Worm (Caenorhabditis elegans) whole organism, L1 larva: ENCODE data around the gene R07C12.3.

Experiments
- C04F5.9 ChIP-seq: sonication (generic microtip); optimal IDR thresholded peaks from 2 replicates; lab custom pipeline; 2016; ENCODE audit warnings: missing genetic modification characterization, missing compliant biosample characterization
- C16A3.4 ChIP-seq: fragments of 150-350 bp; optimal IDR thresholded peaks from 2 replicates; lab custom pipeline; 2014; ENCODE audit warnings: missing biosample characterization, missing genetic modification characterization
- C34B4.2 ChIP-seq: sonication (generic microtip); optimal IDR thresholded peaks from 2 replicates; lab custom pipeline; 2017; ENCODE audit warnings: mild to moderate bottlenecking, missing genetic modification characterization, missing compliant biosample characterization
- Y116A8C.19 ChIP-seq: sonication (generic microtip); optimal IDR thresholded peaks from 2 replicates; lab custom pipeline; 2016; ENCODE audit warnings: missing compliant biosample characterization, missing genetic modification characterization, borderline replicate concordance
- aha-1 ChIP-seq: fragments of 150-350 bp; optimal IDR thresholded peaks from 2 replicates; lab custom pipeline; 2014; ENCODE audit warnings: missing biosample characterization, missing genetic modification characterization
- alr-1 ChIP-seq: fragments of 200-800 bp; sonication (Bioruptor generic); optimal IDR thresholded peaks from 2 replicates; lab custom pipeline; 2018; ENCODE audit warnings: borderline replicate concordance, mild to moderate bottlenecking, missing genetic modification characterization, missing compliant biosample characterization
- aly-2 ChIP-seq: fragments of 150-350 bp; optimal IDR thresholded peaks from 2 replicates; lab custom pipeline; 2014; ENCODE audit warnings: missing biosample characterization, missing genetic modification characterization
- ama-1 ChIP-seq: fragments of 150-350 bp; optimal IDR thresholded peaks from 2 replicates; lab custom pipeline; 2014
- ceh-8 ChIP-seq: fragments of 200-800 bp; sonication (Bioruptor generic); optimal IDR thresholded peaks from 2 replicates; lab custom pipeline; 2018; ENCODE audit warnings: mild to moderate bottlenecking, missing genetic modification characterization, moderate library complexity, missing compliant biosample characterization
- ces-1 ChIP-seq: fragments of 150-350 bp; optimal IDR thresholded peaks from 2 replicates; lab custom pipeline; 2014; ENCODE audit warnings: missing biosample characterization, missing genetic modification reagents, missing genetic modification characterization
- efl-1 ChIP-seq, 4 experiments: fragments of 150-350 bp; optimal IDR thresholded peaks in 3 of 4; peaks in 1 of 4; 1 replicate in 1 of 4; 2 replicates in 3 of 4; lab custom pipeline; 2014; ENCODE audit warnings: missing biosample characterization in 2 of 4, missing genetic modification characterization in 2 of 4, missing genetic modification reagents in 2 of 4
- egl-13 ChIP-seq: sonication (generic microtip); optimal IDR thresholded peaks from 2 replicates; lab custom pipeline; 2016; ENCODE audit warnings: missing genotype, missing genetic modification reagents, missing genetic modification characterization, missing compliant biosample characterization
- egl-27 ChIP-seq, 2 experiments: fragments of 150-350 bp in 1 of 2; sonication (generic microtip); optimal IDR thresholded peaks; 3 replicates each; lab custom pipeline; 2017 to 2018; ENCODE audit warnings: missing biosample characterization in 2 of 2, missing genetic modification characterization in 2 of 2, missing genetic modification reagents in 2 of 2
- elt-3 ChIP-seq, 6 experiments: fragments of 150-350 bp in 1 of 6; sonication (generic microtip); optimal IDR thresholded peaks; 2 replicates each; lab custom pipeline; 2017 to 2018; ENCODE audit warnings: missing biosample characterization in 6 of 6, missing genetic modification characterization in 6 of 6, inconsistent platforms in 1 of 6
- ets-5 ChIP-seq: fragments of 200-800 bp; sonication (Bioruptor generic); IDR thresholded peaks from 2 replicates; pipeline ENCODE4 v1.3.6; 2022; ENCODE audit warnings: missing genetic modification characterization, missing compliant biosample characterization
- fkh-10 ChIP-seq: sonication (generic microtip); optimal IDR thresholded peaks from 2 replicates; lab custom pipeline; 2017; ENCODE audit warnings: missing biosample characterization, missing genetic modification reagents, missing genetic modification characterization
- fkh-8 ChIP-seq: sonication (generic microtip); optimal IDR thresholded peaks from 2 replicates; lab custom pipeline; 2016; ENCODE audit warnings: mild to moderate bottlenecking, missing genetic modification characterization, missing compliant biosample characterization
- jun-1 ChIP-seq: fragments of 150-350 bp; optimal IDR thresholded peaks from 2 replicates; lab custom pipeline; 2014; ENCODE audit warnings: missing biosample characterization, missing genetic modification reagents, missing genetic modification characterization
- lin-14 ChIP-seq: fragments of 200-800 bp; sonication (Bioruptor generic); optimal IDR thresholded peaks from 2 replicates; lab custom pipeline; 2018; ENCODE audit warnings: mild to moderate bottlenecking, missing genetic modification characterization, moderate library complexity, missing compliant biosample characterization
- lin-39 ChIP-seq: fragments of 150-350 bp; optimal IDR thresholded peaks from 2 replicates; lab custom pipeline; 2014; ENCODE audit warnings: missing biosample characterization, missing genetic modification reagents, missing genetic modification characterization
- lir-3 ChIP-seq: sonication (generic microtip); optimal IDR thresholded peaks from 2 replicates; lab custom pipeline; 2016; ENCODE audit warnings: mild to moderate bottlenecking, missing genetic modification characterization, moderate library complexity, missing compliant biosample characterization; ENCODE audit not compliant: poor library complexity
- lsy-2 ChIP-seq, 2 experiments: fragments of 150-350 bp; optimal IDR thresholded peaks; 2 replicates each; lab custom pipeline; 2014; ENCODE audit warnings: missing biosample characterization in 2 of 2, missing genetic modification characterization in 2 of 2
- mdl-1 ChIP-seq, 2 experiments: fragments of 150-350 bp; optimal IDR thresholded peaks; 2 replicates each; lab custom pipeline; 2014 to 2017; ENCODE audit warnings: missing biosample characterization in 2 of 2, missing genetic modification characterization in 2 of 2, inconsistent platforms in 1 of 2
- mef-2 ChIP-seq: fragments of 150-350 bp; optimal IDR thresholded peaks from 2 replicates; lab custom pipeline; 2014; ENCODE audit warnings: missing biosample characterization, missing genetic modification characterization
- mep-1 ChIP-seq: fragments of 150-350 bp; optimal IDR thresholded peaks from 2 replicates; lab custom pipeline; 2014; ENCODE audit warnings: missing biosample characterization, missing genetic modification characterization
- nhr-12 ChIP-seq: sonication (generic microtip); optimal IDR thresholded peaks from 2 replicates; lab custom pipeline; 2017; ENCODE audit warnings: missing biosample characterization, missing genetic modification characterization
- nhr-20 ChIP-seq: sonication (generic microtip); optimal IDR thresholded peaks from 2 replicates; lab custom pipeline; 2016; ENCODE audit warnings: mild to moderate bottlenecking, missing genetic modification characterization, missing compliant biosample characterization
- nhr-47 ChIP-seq: sonication (generic microtip); optimal IDR thresholded peaks from 2 replicates; lab custom pipeline; 2016; ENCODE audit warnings: mild to moderate bottlenecking, missing genetic modification characterization, moderate library complexity, missing compliant biosample characterization
- nhr-71 ChIP-seq: sonication (generic microtip); optimal IDR thresholded peaks from 2 replicates; lab custom pipeline; 2016; ENCODE audit warnings: mild to moderate bottlenecking, missing genetic modification characterization, moderate library complexity, missing compliant biosample characterization
- nhr-76 ChIP-seq: sonication (generic microtip); optimal IDR thresholded peaks from 2 replicates; lab custom pipeline; 2017; ENCODE audit warnings: missing biosample characterization, missing genetic modification characterization
- nhr-84 ChIP-seq: sonication (generic microtip); optimal IDR thresholded peaks from 2 replicates; lab custom pipeline; 2017; ENCODE audit warnings: missing biosample characterization, missing genetic modification characterization
- rnt-1 ChIP-seq: sonication (generic microtip); optimal IDR thresholded peaks from 2 replicates; lab custom pipeline; 2016; ENCODE audit warnings: mild to moderate bottlenecking, missing genetic modification characterization, moderate library complexity, missing compliant biosample characterization
- snpc-4 ChIP-seq: fragments of 150-350 bp; optimal IDR thresholded peaks from 2 replicates; lab custom pipeline; 2014; ENCODE audit warnings: missing biosample characterization, missing genetic modification characterization
- snu-23 ChIP-seq: sonication (generic microtip); optimal IDR thresholded peaks from 2 replicates; lab custom pipeline; 2016; ENCODE audit warnings: missing genetic modification characterization, missing compliant biosample characterization
- sox-4 ChIP-seq: sonication (generic microtip); optimal IDR thresholded peaks from 2 replicates; lab custom pipeline; 2016; ENCODE audit warnings: missing genetic modification characterization, missing compliant biosample characterization
- sup-37 ChIP-seq: fragments of 200-800 bp; sonication (Bioruptor generic); optimal IDR thresholded peaks from 2 replicates; lab custom pipeline; 2018; ENCODE audit warnings: mild to moderate bottlenecking, missing genetic modification characterization, missing compliant biosample characterization
- swsn-7 ChIP-seq: sonication (generic microtip); optimal IDR thresholded peaks from 2 replicates; lab custom pipeline; 2016; ENCODE audit warnings: missing genetic modification characterization, missing compliant biosample characterization
- tbx-2 ChIP-seq: sonication (generic microtip); optimal IDR thresholded peaks from 2 replicates; lab custom pipeline; 2016; ENCODE audit warnings: missing genetic modification characterization, missing compliant biosample characterization
- tlp-1 ChIP-seq: fragments of 150-350 bp; optimal IDR thresholded peaks from 2 replicates; lab custom pipeline; 2014; ENCODE audit warnings: missing biosample characterization, missing genetic modification characterization
- unc-130 ChIP-seq: fragments of 150-350 bp; optimal IDR thresholded peaks from 2 replicates; lab custom pipeline; 2017; ENCODE audit warnings: missing biosample characterization, missing genetic modification characterization, inconsistent platforms
- unc-30 ChIP-seq: sonication (generic microtip); optimal IDR thresholded peaks from 2 replicates; lab custom pipeline; 2017; ENCODE audit warnings: missing biosample characterization, missing genetic modification characterization
- unc-62 ChIP-seq: fragments of 150-350 bp; optimal IDR thresholded peaks from 2 replicates; lab custom pipeline; 2014; ENCODE audit warnings: missing biosample characterization, missing genetic modification reagents, missing genetic modification characterization
- unc-86 ChIP-seq: sonication (generic microtip); optimal IDR thresholded peaks from 2 replicates; lab custom pipeline; 2016; ENCODE audit warnings: missing genetic modification characterization, missing compliant biosample characterization
- unc-98 ChIP-seq: fragments of 200-800 bp; sonication (Bioruptor generic); IDR thresholded peaks from 2 replicates; pipeline ENCODE4 v1.3.6; 2022; ENCODE audit warnings: missing genetic modification characterization, missing compliant biosample characterization
- vab-15 ChIP-seq: sonication (generic microtip); optimal IDR thresholded peaks from 2 replicates; lab custom pipeline; 2017; ENCODE audit warnings: missing genotype, mild to moderate bottlenecking, missing genetic modification characterization, missing compliant biosample characterization
- xbp-1 ChIP-seq: sonication (generic microtip); optimal IDR thresholded peaks from 2 replicates; lab custom pipeline; 2016; ENCODE audit warnings: missing genetic modification characterization, missing compliant biosample characterization
- zip-4 ChIP-seq: fragments of 200-800 bp; sonication (Bioruptor generic); optimal IDR thresholded peaks from 2 replicates; lab custom pipeline; 2018; ENCODE audit warnings: mild to moderate bottlenecking, missing genetic modification characterization, moderate library complexity, missing compliant biosample characterization
- ztf-11 ChIP-seq, 2 experiments: sonication (generic microtip); optimal IDR thresholded peaks; 2 replicates each; lab custom pipeline; 2016 to 2017; ENCODE audit warnings: missing genetic modification characterization in 2 of 2, missing biosample characterization in 1 of 2, missing compliant biosample characterization in 1 of 2
- ztf-4 ChIP-seq: fragments of 150-350 bp; optimal IDR thresholded peaks from 2 replicates; lab custom pipeline; 2014; ENCODE audit warnings: missing biosample characterization, missing genetic modification characterization

R07C12.3 gene

DNA sequence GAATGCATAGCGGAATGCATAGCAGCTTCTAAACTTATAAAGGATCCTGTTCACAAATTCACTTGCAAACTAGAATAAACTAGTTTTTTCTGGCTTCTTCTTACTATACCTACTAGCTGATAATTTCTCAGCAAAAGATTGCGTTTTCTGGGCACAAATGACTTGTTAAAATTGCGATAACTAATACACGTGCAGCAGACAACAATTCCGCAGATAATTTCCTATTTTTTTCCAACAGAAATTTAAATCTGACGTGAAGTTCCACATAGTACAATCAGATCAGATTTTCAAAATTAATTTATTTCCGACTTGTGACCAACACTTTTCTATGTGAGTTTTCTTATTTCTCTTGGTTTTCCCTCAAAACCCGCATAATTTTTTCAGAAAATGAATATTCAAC lies 19.5 kb downstream of the R07C12.3 start, which contains the start of gene scrm-8:
scrm-8 (plus strand) TSS at position 301 of the 400 bp plus-strand sequence.
- TF ChIP-seq C34B4.2 (tag; lab: Kevin White, UChicago): no peak
- no peak for TF ChIP-seq swsn-7 (tag; lab: Kevin White, UChicago)
- TF ChIP-seq nhr-71: no peak
- no peak for TF ChIP-seq nhr-20 (tag; lab: Kevin White, UChicago)
- TF ChIP-seq aha-1 (tag; lab: Kevin White, UChicago): no peak
- TF ChIP-seq fkh-10 (GFP tag; lab: Kevin White, UChicago): no peak
- TF ChIP-seq aly-2 (tag; lab: Kevin White, UChicago): no peak
- no peak for TF ChIP-seq lin-14 (GFP tag; lab: Kevin White, UChicago)
- TF ChIP-seq zip-4 (GFP tag; lab: Kevin White, UChicago): no peak
- no peak for TF ChIP-seq nhr-47
- no peak for TF ChIP-seq efl-1 (optimal IDR thresholded peaks at IDR 0.05; lab: Kevin White, UChicago)
- no peak for TF ChIP-seq efl-1 (GFP tag; optimal IDR thresholded peaks at IDR 0.05 in 1 of 2; lab: Kevin White, UChicago)
- TF ChIP-seq mef-2 (tag; lab: Kevin White, UChicago): no peak
- no peak for TF ChIP-seq nhr-12

DNA sequence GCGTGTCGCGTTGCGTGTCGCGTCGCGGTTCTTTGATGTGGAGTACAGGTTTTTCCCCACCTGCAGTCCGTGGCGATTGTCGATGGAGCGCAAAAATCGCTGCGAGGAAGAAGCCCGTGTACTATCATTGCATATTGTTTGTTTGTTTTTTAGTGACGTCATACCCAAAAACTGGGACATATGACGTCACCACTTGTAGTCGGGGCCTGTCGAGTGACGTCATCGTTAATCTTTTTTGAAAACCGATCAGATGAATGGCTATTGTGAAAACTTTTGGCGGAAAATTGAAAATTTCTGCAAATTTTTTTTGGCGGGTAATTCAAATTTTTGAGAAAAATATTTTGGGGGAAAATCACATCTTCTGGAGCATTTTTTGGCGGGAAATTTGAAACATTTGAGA lies 22.4 kb downstream of the R07C12.3 start:
- TF ChIP-seq C34B4.2 (tag; lab: Kevin White, UChicago) (no peak), xbp-1 (tag; lab: Kevin White, UChicago) (no peak), unc-62 (GFP tag; lab: Kevin White, UChicago) (no peak), lsy-2 (tag; optimal IDR thresholded peaks at IDR 0.05; lab: Kevin White, UChicago) (no peak), nhr-71 (no peak), mep-1 (tag; lab: Kevin White, UChicago) (no peak), unc-98 (no peak), nhr-12 (no peak), nhr-84 (tag; lab: Kevin White, UChicago) (no peak), unc-86 (tag; lab: Kevin White, UChicago) (no peak), tlp-1 (no peak)

DNA sequence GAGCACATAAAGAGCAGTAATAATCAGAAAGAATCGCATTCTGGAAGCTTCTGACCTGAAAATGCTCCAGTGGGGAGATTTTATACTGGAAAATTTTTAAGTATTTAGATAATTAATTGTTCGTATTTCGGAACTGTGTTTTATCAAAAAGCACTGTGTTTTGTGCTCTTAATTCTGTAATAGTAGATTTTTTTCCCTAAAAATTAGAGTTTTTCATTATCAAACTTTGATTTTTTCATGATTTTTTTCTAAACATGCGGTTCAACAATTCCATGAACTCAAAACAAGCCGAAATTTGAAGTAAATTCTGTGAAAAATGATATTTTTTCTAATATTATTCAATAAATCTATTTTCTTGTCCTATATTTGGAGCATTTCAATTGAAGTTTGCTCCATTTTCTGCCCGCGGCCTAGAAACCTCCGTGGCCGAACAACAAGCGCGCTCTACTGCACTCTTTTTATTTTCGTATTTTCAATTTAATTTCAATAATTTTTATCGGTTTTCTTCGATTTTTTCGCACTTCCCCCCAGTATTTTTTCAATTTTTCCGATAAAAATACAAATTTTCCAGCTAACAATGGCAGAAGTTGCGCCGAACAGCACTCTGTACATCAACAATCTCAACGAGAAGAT lies 26.8 kb downstream of the R07C12.3 start, which contains the start of the genes K08D10.13 and rnp-2:
K08D10.13 (minus strand) TSS at position 51 of the 633 bp plus-strand sequence.
rnp-2 (plus strand) TSS at position 546 of the 633 bp plus-strand sequence.
- TF ChIP-seq egl-27 (tag; optimal IDR thresholded peaks at IDR 0.05; lab: Kevin White, UChicago): no peak
- TF ChIP-seq ceh-8 (GFP tag; lab: Kevin White, UChicago): no peak
- no peak for TF ChIP-seq mdl-1 (tag; optimal IDR thresholded peaks at IDR 0.05; lab: Kevin White, UChicago)
- TF ChIP-seq C04F5.9 (tag; lab: Kevin White, UChicago): peak; percentile 16
- TF ChIP-seq elt-3 (tag; optimal IDR thresholded peaks at IDR 0.05; lab: Kevin White, UChicago): no peak
- TF ChIP-seq ces-1 (GFP tag; lab: Kevin White, UChicago): no peak
- TF ChIP-seq egl-13 (tag; lab: Kevin White, UChicago): peak; percentile 18
- peak; percentile 73 for TF ChIP-seq mep-1 (tag; lab: Kevin White, UChicago)
- TF ChIP-seq fkh-8: peak; percentile 25
- no peak for TF ChIP-seq ama-1 (lab: Kevin White, UChicago)
- TF ChIP-seq ets-5 (GFP tag; lab: Robert Waterston, UW): no peak
- TF ChIP-seq snpc-4: peak; percentile 28
- TF ChIP-seq jun-1 (tag; lab: Kevin White, UChicago): no peak
- peak in 1 of 2 experiments; percentile 59 for TF ChIP-seq ztf-11 (tag; optimal IDR thresholded peaks at IDR 0.05; lab: Kevin White, UChicago)
- TF ChIP-seq unc-130 (tag; lab: Kevin White, UChicago): peak; percentile 22
- TF ChIP-seq C16A3.4: peak; percentile 28
- TF ChIP-seq sox-4 (tag; lab: Kevin White, UChicago): peak; percentile 27
- no peak for TF ChIP-seq sup-37
- TF ChIP-seq vab-15 (tag; lab: Kevin White, UChicago): no peak
- TF ChIP-seq ztf-4 (tag; lab: Kevin White, UChicago): no peak
- TF ChIP-seq rnt-1 (tag; lab: Kevin White, UChicago): peak; percentile 88
- peak; percentile 60 for TF ChIP-seq tbx-2 (tag; lab: Kevin White, UChicago)
- no peak for TF ChIP-seq Y116A8C.19 (tag; lab: Kevin White, UChicago)
- no peak for TF ChIP-seq lin-39
- TF ChIP-seq mef-2 (tag; lab: Kevin White, UChicago): no peak
- TF ChIP-seq alr-1 (tag; lab: Kevin White, UChicago): no peak
- TF ChIP-seq lir-3 (tag; lab: Kevin White, UChicago): no peak
- TF ChIP-seq nhr-76 (tag; lab: Kevin White, UChicago): no peak
- no peak for TF ChIP-seq nhr-84 (tag; lab: Kevin White, UChicago)
- TF ChIP-seq unc-30 (tag; lab: Kevin White, UChicago): no peak
- TF ChIP-seq snu-23 (GFP tag; lab: Kevin White, UChicago): no peak
- peak; percentile 59 for TF ChIP-seq xbp-1 (tag; lab: Kevin White, UChicago)
